Worm (Caenorhabditis elegans) whole organism, L4/young adult: ENCODE data around the gene F32H5.4.

Source experiments
- W03F9.2 ChIP-seq: fragments of 150-350 bp; optimal IDR thresholded peaks from 2 replicates; lab custom pipeline; 2014; ENCODE audit warnings: missing biosample characterization, missing genetic modification characterization
- dao-5 ChIP-seq: sonication (generic microtip); optimal IDR thresholded peaks from 2 replicates; lab custom pipeline; 2016; ENCODE audit warnings: missing genotype, missing genetic modification characterization, moderate library complexity, missing compliant biosample characterization
- him-1 ChIP-seq: sonication (generic microtip); optimal IDR thresholded peaks from 2 replicates; lab custom pipeline; 2016; ENCODE audit warnings: missing genotype, missing genetic modification reagents, missing genetic modification characterization, missing compliant biosample characterization

DNA sequence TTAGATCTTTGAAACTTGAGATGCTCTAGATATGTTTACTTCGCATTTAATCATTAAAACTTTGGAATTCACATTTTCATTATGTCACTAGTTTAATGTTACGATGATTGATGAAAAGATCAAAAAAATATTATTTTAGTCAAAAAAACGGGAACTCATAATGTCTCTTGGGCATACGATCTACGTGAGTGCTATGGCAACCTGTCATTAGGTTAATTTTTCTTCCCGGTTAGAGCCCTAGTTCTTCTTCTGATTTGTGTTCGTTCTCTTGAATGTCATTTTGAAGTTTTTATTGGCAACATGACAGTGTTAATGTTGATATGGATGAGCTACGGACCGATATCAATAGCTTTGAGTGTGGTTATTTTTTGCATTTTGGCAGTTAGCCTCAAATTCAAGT, 3.1 kb downstream of the F32H5.4 start, which contains the start of gene srg-46:
- TF ChIP-seq W03F9.2 (no peak), dao-5 (tag; lab: Kevin White, UChicago) (no peak), him-1 (tag; lab: Kevin White, UChicago) (no peak)
